Worm (Caenorhabditis elegans) whole organism, L1 larva: ENCODE measurements around the gene xpo-1.

Source experiments
- C16A3.4 ChIP-seq: fragments of 150-350 bp; optimal IDR thresholded peaks from 2 replicates; lab custom pipeline; 2014; ENCODE audit warnings: missing biosample characterization, missing genetic modification characterization
- F16B12.6 ChIP-seq: fragments of 150-350 bp; optimal IDR thresholded peaks from 2 replicates; lab custom pipeline; 2014; ENCODE audit warnings: missing biosample characterization, missing genetic modification characterization
- Y116A8C.19 ChIP-seq: sonication (generic microtip); optimal IDR thresholded peaks from 2 replicates; lab custom pipeline; 2016; ENCODE audit warnings: missing compliant biosample characterization, missing genetic modification characterization, borderline replicate concordance
- aha-1 ChIP-seq: fragments of 150-350 bp; optimal IDR thresholded peaks from 2 replicates; lab custom pipeline; 2014; ENCODE audit warnings: missing biosample characterization, missing genetic modification characterization
- alr-1 ChIP-seq: fragments of 200-800 bp; sonication (Bioruptor generic); optimal IDR thresholded peaks from 2 replicates; lab custom pipeline; 2018; ENCODE audit warnings: borderline replicate concordance, mild to moderate bottlenecking, missing genetic modification characterization, missing compliant biosample characterization
- aly-2 ChIP-seq: fragments of 150-350 bp; optimal IDR thresholded peaks from 2 replicates; lab custom pipeline; 2014; ENCODE audit warnings: missing biosample characterization, missing genetic modification characterization
- ama-1 ChIP-seq: fragments of 150-350 bp; optimal IDR thresholded peaks from 2 replicates; lab custom pipeline; 2014
- ceh-63 ChIP-seq: fragments of 200-800 bp; sonication (Bioruptor generic); optimal IDR thresholded peaks from 2 replicates; lab custom pipeline; 2018; ENCODE audit warnings: mild to moderate bottlenecking, missing genetic modification characterization, missing compliant biosample characterization
- ceh-82 ChIP-seq, 3 experiments: fragments of 150-350 bp in 1 of 3; sonication (generic microtip) in 2 of 3; optimal IDR thresholded peaks; 2 replicates each; lab custom pipeline; 2014 to 2017; ENCODE audit warnings: missing biosample characterization in 3 of 3, missing genetic modification characterization in 3 of 3
- ceh-90 ChIP-seq: sonication (generic microtip); optimal IDR thresholded peaks from 2 replicates; lab custom pipeline; 2016; ENCODE audit warnings: missing genetic modification characterization, missing compliant biosample characterization
- dpl-1 ChIP-seq, 3 experiments: fragments of 150-350 bp in 2 of 3; sonication (generic microtip) in 1 of 3; optimal IDR thresholded peaks; 2 replicates each; lab custom pipeline; 2014 to 2017; ENCODE audit warnings: missing biosample characterization in 3 of 3, missing genetic modification characterization in 3 of 3, missing genetic modification reagents in 3 of 3
- dsc-1 ChIP-seq: sonication (generic microtip); optimal IDR thresholded peaks from 2 replicates; lab custom pipeline; 2016; ENCODE audit warnings: mild to moderate bottlenecking, missing genetic modification characterization, missing compliant biosample characterization
- efl-1 ChIP-seq, 4 experiments: fragments of 150-350 bp; optimal IDR thresholded peaks in 3 of 4; peaks in 1 of 4; 1 replicate in 1 of 4; 2 replicates in 3 of 4; lab custom pipeline; 2014; ENCODE audit warnings: missing biosample characterization in 2 of 4, missing genetic modification characterization in 2 of 4, missing genetic modification reagents in 2 of 4
- egl-13 ChIP-seq: sonication (generic microtip); optimal IDR thresholded peaks from 2 replicates; lab custom pipeline; 2016; ENCODE audit warnings: missing genotype, missing genetic modification reagents, missing genetic modification characterization, missing compliant biosample characterization
- egl-27 ChIP-seq, 2 experiments: fragments of 150-350 bp in 1 of 2; sonication (generic microtip); optimal IDR thresholded peaks; 3 replicates each; lab custom pipeline; 2017 to 2018; ENCODE audit warnings: missing biosample characterization in 2 of 2, missing genetic modification characterization in 2 of 2, missing genetic modification reagents in 2 of 2
- elt-2 ChIP-seq: sonication (generic microtip); optimal IDR thresholded peaks from 2 replicates; lab custom pipeline; 2016; ENCODE audit warnings: missing genetic modification characterization, mild to moderate bottlenecking, inconsistent platforms, missing compliant biosample characterization, missing genetic modification reagents
- elt-3 ChIP-seq, 6 experiments: fragments of 150-350 bp in 1 of 6; sonication (generic microtip); optimal IDR thresholded peaks; 2 replicates each; lab custom pipeline; 2017 to 2018; ENCODE audit warnings: missing biosample characterization in 6 of 6, missing genetic modification characterization in 6 of 6, inconsistent platforms in 1 of 6
- fkh-8 ChIP-seq: sonication (generic microtip); optimal IDR thresholded peaks from 2 replicates; lab custom pipeline; 2016; ENCODE audit warnings: mild to moderate bottlenecking, missing genetic modification characterization, missing compliant biosample characterization
- hlh-17 ChIP-seq: fragments of 200-800 bp; sonication (Bioruptor generic); optimal IDR thresholded peaks from 2 replicates; lab custom pipeline; 2018; ENCODE audit warnings: missing genetic modification characterization, mild to moderate bottlenecking, missing compliant biosample characterization, moderate library complexity, borderline replicate concordance
- hpl-2 ChIP-seq: fragments of 150-350 bp; optimal IDR thresholded peaks from 2 replicates; lab custom pipeline; 2014; ENCODE audit warnings: missing biosample characterization, missing genetic modification reagents, missing genetic modification characterization
- jun-1 ChIP-seq: fragments of 150-350 bp; optimal IDR thresholded peaks from 2 replicates; lab custom pipeline; 2014; ENCODE audit warnings: missing biosample characterization, missing genetic modification reagents, missing genetic modification characterization
- lin-13 ChIP-seq: fragments of 150-350 bp; optimal IDR thresholded peaks from 2 replicates; lab custom pipeline; 2014; ENCODE audit warnings: missing biosample characterization, missing genetic modification reagents, missing genetic modification characterization
- lin-39 ChIP-seq: fragments of 150-350 bp; optimal IDR thresholded peaks from 2 replicates; lab custom pipeline; 2014; ENCODE audit warnings: missing biosample characterization, missing genetic modification reagents, missing genetic modification characterization
- lir-3 ChIP-seq: sonication (generic microtip); optimal IDR thresholded peaks from 2 replicates; lab custom pipeline; 2016; ENCODE audit warnings: mild to moderate bottlenecking, missing genetic modification characterization, moderate library complexity, missing compliant biosample characterization; ENCODE audit not compliant: poor library complexity
- lsy-2 ChIP-seq, 2 experiments: fragments of 150-350 bp; optimal IDR thresholded peaks; 2 replicates each; lab custom pipeline; 2014; ENCODE audit warnings: missing biosample characterization in 2 of 2, missing genetic modification characterization in 2 of 2
- mab-9 ChIP-seq: fragments of 200-800 bp; sonication (Bioruptor generic); IDR thresholded peaks from 2 replicates; pipeline ENCODE4 v1.3.6; 2022; ENCODE audit warnings: missing genetic modification reagents, missing genetic modification characterization, missing compliant biosample characterization
- mdl-1 ChIP-seq, 2 experiments: fragments of 150-350 bp; optimal IDR thresholded peaks; 2 replicates each; lab custom pipeline; 2014 to 2017; ENCODE audit warnings: missing biosample characterization in 2 of 2, missing genetic modification characterization in 2 of 2, inconsistent platforms in 1 of 2
- mef-2 ChIP-seq: fragments of 150-350 bp; optimal IDR thresholded peaks from 2 replicates; lab custom pipeline; 2014; ENCODE audit warnings: missing biosample characterization, missing genetic modification characterization
- mep-1 ChIP-seq: fragments of 150-350 bp; optimal IDR thresholded peaks from 2 replicates; lab custom pipeline; 2014; ENCODE audit warnings: missing biosample characterization, missing genetic modification characterization
- nhr-11 ChIP-seq: fragments of 150-350 bp; optimal IDR thresholded peaks from 2 replicates; lab custom pipeline; 2014; ENCODE audit warnings: missing biosample characterization, missing genetic modification characterization
- nhr-19 ChIP-seq: fragments of 200-800 bp; sonication (Bioruptor generic); conservative IDR thresholded peaks from 2 replicates; pipeline ENCODE4 v1.3.6; 2022; ENCODE audit warnings: missing genetic modification characterization, missing compliant biosample characterization
- nhr-20 ChIP-seq: sonication (generic microtip); optimal IDR thresholded peaks from 2 replicates; lab custom pipeline; 2016; ENCODE audit warnings: mild to moderate bottlenecking, missing genetic modification characterization, missing compliant biosample characterization
- nhr-71 ChIP-seq: sonication (generic microtip); optimal IDR thresholded peaks from 2 replicates; lab custom pipeline; 2016; ENCODE audit warnings: mild to moderate bottlenecking, missing genetic modification characterization, moderate library complexity, missing compliant biosample characterization
- nhr-84 ChIP-seq: sonication (generic microtip); optimal IDR thresholded peaks from 2 replicates; lab custom pipeline; 2017; ENCODE audit warnings: missing biosample characterization, missing genetic modification characterization
- nhr-90 ChIP-seq: sonication (generic microtip); optimal IDR thresholded peaks from 2 replicates; lab custom pipeline; 2016; ENCODE audit warnings: mild to moderate bottlenecking, missing genetic modification characterization, missing compliant biosample characterization; ENCODE audit not compliant: poor library complexity
- pag-3 ChIP-seq: sonication (generic microtip); optimal IDR thresholded peaks from 2 replicates; lab custom pipeline; 2017; ENCODE audit warnings: missing genetic modification characterization, mild to moderate bottlenecking, missing compliant biosample characterization, antibody characterized with exemption, borderline replicate concordance; ENCODE audit not compliant: insufficient read depth
- pqm-1 ChIP-seq: sonication (generic microtip); optimal IDR thresholded peaks from 3 replicates; lab custom pipeline; 2017; ENCODE audit warnings: missing biosample characterization, missing genetic modification characterization
- rnt-1 ChIP-seq: sonication (generic microtip); optimal IDR thresholded peaks from 2 replicates; lab custom pipeline; 2016; ENCODE audit warnings: mild to moderate bottlenecking, missing genetic modification characterization, moderate library complexity, missing compliant biosample characterization
- snpc-4 ChIP-seq: fragments of 150-350 bp; optimal IDR thresholded peaks from 2 replicates; lab custom pipeline; 2014; ENCODE audit warnings: missing biosample characterization, missing genetic modification characterization
- sox-4 ChIP-seq: sonication (generic microtip); optimal IDR thresholded peaks from 2 replicates; lab custom pipeline; 2016; ENCODE audit warnings: missing genetic modification characterization, missing compliant biosample characterization
- sptf-1 ChIP-seq: fragments of 150-350 bp; optimal IDR thresholded peaks from 2 replicates; lab custom pipeline; 2014; ENCODE audit warnings: missing biosample characterization, missing genetic modification characterization
- swsn-7 ChIP-seq: sonication (generic microtip); optimal IDR thresholded peaks from 2 replicates; lab custom pipeline; 2016; ENCODE audit warnings: missing genetic modification characterization, missing compliant biosample characterization
- tlp-1 ChIP-seq: fragments of 150-350 bp; optimal IDR thresholded peaks from 2 replicates; lab custom pipeline; 2014; ENCODE audit warnings: missing biosample characterization, missing genetic modification characterization
- unc-30 ChIP-seq: sonication (generic microtip); optimal IDR thresholded peaks from 2 replicates; lab custom pipeline; 2017; ENCODE audit warnings: missing biosample characterization, missing genetic modification characterization
- unc-86 ChIP-seq: sonication (generic microtip); optimal IDR thresholded peaks from 2 replicates; lab custom pipeline; 2016; ENCODE audit warnings: missing genetic modification characterization, missing compliant biosample characterization
- vab-15 ChIP-seq: sonication (generic microtip); optimal IDR thresholded peaks from 2 replicates; lab custom pipeline; 2017; ENCODE audit warnings: missing genotype, mild to moderate bottlenecking, missing genetic modification characterization, missing compliant biosample characterization
- xbp-1 ChIP-seq: sonication (generic microtip); optimal IDR thresholded peaks from 2 replicates; lab custom pipeline; 2016; ENCODE audit warnings: missing genetic modification characterization, missing compliant biosample characterization
- zag-1 ChIP-seq: fragments of 150-350 bp; optimal IDR thresholded peaks from 2 replicates; lab custom pipeline; 2014; ENCODE audit warnings: missing biosample characterization, missing genetic modification characterization
- zip-4 ChIP-seq: fragments of 200-800 bp; sonication (Bioruptor generic); optimal IDR thresholded peaks from 2 replicates; lab custom pipeline; 2018; ENCODE audit warnings: mild to moderate bottlenecking, missing genetic modification characterization, moderate library complexity, missing compliant biosample characterization
- ztf-11 ChIP-seq, 2 experiments: sonication (generic microtip); optimal IDR thresholded peaks; 2 replicates each; lab custom pipeline; 2016 to 2017; ENCODE audit warnings: missing genetic modification characterization in 2 of 2, missing biosample characterization in 1 of 2, missing compliant biosample characterization in 1 of 2
- ztf-4 ChIP-seq: fragments of 150-350 bp; optimal IDR thresholded peaks from 2 replicates; lab custom pipeline; 2014; ENCODE audit warnings: missing biosample characterization, missing genetic modification characterization

xpo-1 gene

ce11 chrV:7776029-7776628, 28.7 kb upstream of the xpo-1 start, which contains the start of the genes rpl-39 and rps-30:
TSS of gene rpl-39 (minus strand) at chrV:7776079.
TSS of gene rps-30 (plus strand) at chrV:7776578.
- TF ChIP-seq rnt-1 (tag; lab: Kevin White, UChicago) (peak; percentile 86), nhr-90 (tag; lab: Kevin White, UChicago) (peak; percentile 59), sptf-1 (tag; lab: Kevin White, UChicago) (no peak), nhr-19 (peak; percentile 81), mab-9 (GFP tag; lab: Robert Waterston, UW) (no peak), dsc-1 (tag; lab: Kevin White, UChicago) (peak; percentile 54), unc-30 (tag; lab: Kevin White, UChicago) (no peak), tlp-1 (tag; lab: Kevin White, UChicago) (no peak), elt-3 (tag; optimal IDR thresholded peaks at IDR 0.05; lab: Kevin White, UChicago) (peak in 5 of 6 experiments; percentile 23 to 82 (median 61)), elt-2 (tag; lab: Kevin White, UChicago) (no peak), nhr-71 (tag; lab: Kevin White, UChicago) (peak; percentile 91), lsy-2 (tag; optimal IDR thresholded peaks at IDR 0.05; lab: Kevin White, UChicago) (peak; percentile 87 to 93), zip-4 (no peak), pqm-1 (no peak), ztf-11 (tag; optimal IDR thresholded peaks at IDR 0.05; lab: Kevin White, UChicago) (no peak), nhr-11 (tag; lab: Kevin White, UChicago) (peak; percentile 29), mep-1 (tag; lab: Kevin White, UChicago) (peak; percentile 90), snpc-4 (peak; percentile 63), vab-15 (tag; lab: Kevin White, UChicago) (no peak), alr-1 (tag; lab: Kevin White, UChicago) (no peak), aha-1 (peak; percentile 24), lin-13 (GFP tag; lab: Kevin White, UChicago) (peak; percentile 88), egl-13 (no peak), Y116A8C.19 (no peak), ceh-63 (GFP tag; lab: Kevin White, UChicago) (no peak), nhr-84 (no peak), nhr-20 (peak; percentile 88), zag-1 (tag; lab: Kevin White, UChicago) (peak; percentile 30), lin-39 (tag; lab: Kevin White, UChicago) (peak; percentile 39), mef-2 (tag; lab: Kevin White, UChicago) (peak; percentile 38), sox-4 (tag; lab: Kevin White, UChicago) (no peak), swsn-7 (tag; lab: Kevin White, UChicago) (peak; percentile 79), ceh-82 (tag; optimal IDR thresholded peaks at IDR 0.05; lab: Kevin White, UChicago) (peak; percentile 84 to 94 (median 84)), hlh-17 (GFP tag; lab: Kevin White, UChicago) (no peak), xbp-1 (tag; lab: Kevin White, UChicago) (peak; percentile 82), fkh-8 (peak; percentile 85), pag-3 (tag; lab: Kevin White, UChicago) (no peak), unc-86 (peak; percentile 60), C16A3.4 (tag; lab: Kevin White, UChicago) (peak; percentile 84), egl-27 (tag; optimal IDR thresholded peaks at IDR 0.05; lab: Kevin White, UChicago) (no peak), ztf-4 (tag; lab: Kevin White, UChicago) (peak; percentile 23), mdl-1 (tag; optimal IDR thresholded peaks at IDR 0.05; lab: Kevin White, UChicago) (peak in 1 of 2 experiments; percentile 73), aly-2 (tag; lab: Kevin White, UChicago) (peak; percentile 45), dpl-1 (GFP tag; optimal IDR thresholded peaks at IDR 0.05; lab: Kevin White, UChicago) (peak; percentile 77 to 80 (median 78)), lir-3 (tag; lab: Kevin White, UChicago) (no peak), efl-1 (optimal IDR thresholded peaks at IDR 0.05; lab: Kevin White, UChicago) (peak; percentile 83 to 91), efl-1 (GFP tag; optimal IDR thresholded peaks at IDR 0.05 in 1 of 2; lab: Kevin White, UChicago) (peak; percentile 77 to 97), jun-1 (tag; lab: Kevin White, UChicago) (peak; percentile 69), hpl-2 (GFP tag; lab: Kevin White, UChicago) (peak; percentile 72), ama-1 (lab: Kevin White, UChicago) (peak; percentile 39), ceh-90 (tag; lab: Kevin White, UChicago) (no peak), F16B12.6 (tag; lab: Kevin White, UChicago) (peak; percentile 50)
